Worm (Caenorhabditis elegans): ENCODE results near the gene grl-1.

Gene grl-1

ce11 chrV:5499475-5499874 lies 34.2 kb downstream of the grl-1 start:
- TF ChIP-seq pha-4 (tag; optimal IDR thresholded peaks at IDR 0.05) (no peak), unc-62 (GFP tag; optimal IDR thresholded peaks at IDR 0.05) (no peak), sptf-1 (tag; optimal IDR thresholded peaks at IDR 0.05) (no peak), nhr-237 (tag; optimal IDR thresholded peaks at IDR 0.05) (no peak), mep-1 (tag; optimal IDR thresholded peaks at IDR 0.05) (no peak), ham-2 (GFP tag; optimal IDR thresholded peaks at IDR 0.05) (no peak), elt-1 (tag; optimal IDR thresholded peaks at IDR 0.05; ENCODE audit: borderline replicate concordance, insufficient read depth) (no peak), hlh-1 (tag; optimal IDR thresholded peaks at IDR 0.05) (no peak), nhr-2 (tag; optimal IDR thresholded peaks at IDR 0.05) (no peak)

- no peak for TF ChIP-seq nhr-76 (tag; optimal IDR thresholded peaks at IDR 0.05)
- TF ChIP-seq unc-120 (tag; optimal IDR thresholded peaks at IDR 0.05; ENCODE audit: poor library complexity, severe bottlenecking), result no peak
- TF ChIP-seq sem-2 (GFP tag; optimal IDR thresholded peaks at IDR 0.05), result no peak
- no peak for TF ChIP-seq elt-3 (tag; optimal IDR thresholded peaks at IDR 0.05)
- no peak for TF ChIP-seq M03D4.4 (tag; optimal IDR thresholded peaks at IDR 0.05)
- no peak for TF ChIP-seq ceh-43 (GFP tag; optimal IDR thresholded peaks at IDR 0.05)
- TF ChIP-seq unc-39 (tag; optimal IDR thresholded peaks at IDR 0.05), result no peak
- TF ChIP-seq ces-1 (GFP tag; optimal IDR thresholded peaks at IDR 0.05), result no peak
- TF ChIP-seq cnd-1 (tag; optimal IDR thresholded peaks at IDR 0.05), result no peak
- TF ChIP-seq hlh-1 (tag; optimal IDR thresholded peaks at IDR 0.05), result no peak
- no peak for TF ChIP-seq ham-2 (GFP tag; optimal IDR thresholded peaks at IDR 0.05)
These were observed 40.2 kb downstream of the grl-1 start, which contains the start of gene T05C3.2 for ce11 chrV:5493447-5493846. TSS of gene T05C3.2 (plus strand) at chrV:5493747.

ce11 chrV:5490205-5490604 lies 43.5 kb downstream of the grl-1 start, which contains the start of gene T05C3.6:
TSS of gene T05C3.6 (plus strand) at chrV:5490445.
- TF ChIP-seq nhr-237 (tag; optimal IDR thresholded peaks at IDR 0.05) (no peak), mab-5 (tag; optimal IDR thresholded peaks at IDR 0.05) (no peak), ham-2 (GFP tag; optimal IDR thresholded peaks at IDR 0.05) (no peak), mep-1 (tag; optimal IDR thresholded peaks at IDR 0.05) (no peak), blmp-1 (tag; optimal IDR thresholded peaks at IDR 0.05) (no peak), unc-62 (GFP tag; optimal IDR thresholded peaks at IDR 0.05) (no peak), zip-8 (tag; optimal IDR thresholded peaks at IDR 0.05) (no peak), ztf-11 (tag; optimal IDR thresholded peaks at IDR 0.05) (no peak), elt-1 (tag; optimal IDR thresholded peaks at IDR 0.05; ENCODE audit: borderline replicate concordance, insufficient read depth) (no peak), bed-3 (GFP tag; optimal IDR thresholded peaks at IDR 0.05) (no peak), unc-120 (tag; optimal IDR thresholded peaks at IDR 0.05; ENCODE audit: poor library complexity, severe bottlenecking) (no peak), lin-32 (GFP tag; optimal IDR thresholded peaks at IDR 0.05) (no peak), tbx-8 (GFP tag; optimal IDR thresholded peaks at IDR 0.05) (no peak), lin-13 (tag; optimal IDR thresholded peaks at IDR 0.05) (no peak), cnd-1 (tag; optimal IDR thresholded peaks at IDR 0.05) (no peak), flh-1 (GFP tag; optimal IDR thresholded peaks at IDR 0.05) (no peak)

- TF ChIP-seq mab-5 (tag; optimal IDR thresholded peaks at IDR 0.05) (no peak), sptf-1 (tag; optimal IDR thresholded peaks at IDR 0.05) (no peak)
These were observed 44.9 kb downstream of the grl-1 start, which contains the start of gene grl-18 for ce11 chrV:5488766-5489165. TSS of gene grl-18 (minus strand) at chrV:5488866.

- TF ChIP-seq nhr-28 (tag; optimal IDR thresholded peaks at IDR 0.05) (no peak), mab-5 (tag; optimal IDR thresholded peaks at IDR 0.05) (no peak), ceh-39 (tag; optimal IDR thresholded peaks at IDR 0.05) (no peak), elt-3 (tag; optimal IDR thresholded peaks at IDR 0.05) (no peak)
These were observed 46.5 kb downstream of the grl-1 start for ce11 chrV:5487180-5487579.

ce11 chrV:5484866-5485265 lies 48.8 kb downstream of the grl-1 start, which contains the start of gene srg-65:
TSS of gene srg-65 (minus strand) at chrV:5484966.
- TF ChIP-seq unc-62 (GFP tag; optimal IDR thresholded peaks at IDR 0.05) (no peak), lsy-2 (tag; optimal IDR thresholded peaks at IDR 0.05) (no peak), ceh-43 (GFP tag; optimal IDR thresholded peaks at IDR 0.05) (no peak), ham-2 (GFP tag; optimal IDR thresholded peaks at IDR 0.05) (no peak), elt-3 (tag; optimal IDR thresholded peaks at IDR 0.05) (no peak), mep-1 (tag; optimal IDR thresholded peaks at IDR 0.05) (no peak), ztf-11 (tag; optimal IDR thresholded peaks at IDR 0.05) (no peak), tbx-8 (GFP tag; optimal IDR thresholded peaks at IDR 0.05) (no peak)
